Worm (Caenorhabditis elegans): ENCODE data around the gene F29F11.20.

Gene F29F11.20

DNA sequence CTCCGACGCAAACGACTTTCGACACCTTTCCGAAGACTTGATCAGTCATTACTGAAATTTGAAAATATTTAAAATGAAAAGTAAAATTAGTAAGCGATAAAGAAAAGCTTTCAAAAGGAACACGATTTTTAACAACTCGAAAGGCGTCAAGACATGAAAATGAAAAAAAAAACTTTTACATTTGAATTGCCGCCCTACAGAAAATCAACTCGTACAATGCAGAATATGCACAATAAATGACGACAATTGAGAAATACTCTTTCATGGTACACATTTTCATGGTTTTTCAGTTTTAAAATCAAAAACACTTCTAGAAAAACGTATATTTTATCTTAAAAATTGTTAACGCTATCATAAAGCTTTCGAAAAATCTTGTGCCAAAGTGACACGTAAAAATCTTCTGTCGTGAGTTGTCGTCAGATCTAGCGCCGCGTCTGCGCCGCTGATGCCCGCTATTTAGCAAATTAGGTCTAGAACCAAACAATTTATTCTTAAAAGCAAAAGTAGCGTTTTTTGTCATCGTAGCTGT, 26.2 kb upstream of the F29F11.20 start, which contains the start of gene sqv-4:
TSS of gene sqv-4 (minus strand) at position 51 of the 529 bp plus-strand sequence.
- TF ChIP-seq mdt-29 (GFP tag; IDR thresholded peaks at IDR 0.05) (no peak), lim-7 (GFP tag; IDR thresholded peaks at IDR 0.05) (no peak), dmd-6 (GFP tag; IDR thresholded peaks at IDR 0.05) (no peak), T20F7.1 (GFP tag; optimal IDR thresholded peaks at IDR 0.05) (peak; percentile 36), aha-1 (tag) (peak; percentile 86), hlh-30 (tag; optimal IDR thresholded peaks at IDR 0.05; ENCODE audit: insufficient read depth) (no peak), ceh-20 (GFP tag; IDR thresholded peaks at IDR 0.05) (no peak), lin-13 (GFP tag; optimal IDR thresholded peaks at IDR 0.05) (no peak), nhr-102 (tag; optimal IDR thresholded peaks at IDR 0.05) (no peak), tra-1 (GFP tag; IDR thresholded peaks at IDR 0.05) (no peak), F44E2.7 (GFP tag; IDR thresholded peaks at IDR 0.05) (no peak), ceh-62 (tag; optimal IDR thresholded peaks at IDR 0.05) (no peak), dve-1 (tag; optimal IDR thresholded peaks at IDR 0.05; ENCODE audit: insufficient read depth) (peak; percentile 26), lsy-2 (tag; optimal IDR thresholded peaks at IDR 0.05) (peak in 1 of 2 experiments; percentile 33), daf-16 (GFP tag; optimal IDR thresholded peaks at IDR 0.05) (no peak), daf-16 (tag; optimal IDR thresholded peaks at IDR 0.05) (peak; percentile 7), dpl-1 (GFP tag; optimal IDR thresholded peaks at IDR 0.05) (peak; percentile 77), madf-5 (GFP tag; IDR thresholded peaks at IDR 0.05) (no peak), unc-62 (GFP tag; optimal IDR thresholded peaks at IDR 0.05 in 1 of 2) (no peak), unc-62 (tag; optimal IDR thresholded peaks at IDR 0.05) (no peak), rbr-2 (tag; optimal IDR thresholded peaks at IDR 0.05) (peak; percentile 4), sdz-12 (GFP tag; optimal IDR thresholded peaks at IDR 0.05) (no peak), mxl-2 (GFP tag; conservative IDR thresholded peaks at IDR 0.05) (no peak), egl-27 (tag; optimal IDR thresholded peaks at IDR 0.05) (no peak), nhr-237 (tag; optimal IDR thresholded peaks at IDR 0.05) (no peak), ZK337.2 (GFP tag; IDR thresholded peaks at IDR 0.05) (no peak), nhr-41 (GFP tag; IDR thresholded peaks at IDR 0.05) (no peak), egl-43 (GFP tag; IDR thresholded peaks at IDR 0.05) (no peak), nhr-28 (tag; optimal IDR thresholded peaks at IDR 0.05) (no peak), ceh-28 (tag; optimal IDR thresholded peaks at IDR 0.05) (no peak), lir-3 (tag; optimal IDR thresholded peaks at IDR 0.05) (no peak), T26A8.4 (GFP tag; IDR thresholded peaks at IDR 0.05) (no peak), nhr-48 (tag; optimal IDR thresholded peaks at IDR 0.05) (no peak)

DNA sequence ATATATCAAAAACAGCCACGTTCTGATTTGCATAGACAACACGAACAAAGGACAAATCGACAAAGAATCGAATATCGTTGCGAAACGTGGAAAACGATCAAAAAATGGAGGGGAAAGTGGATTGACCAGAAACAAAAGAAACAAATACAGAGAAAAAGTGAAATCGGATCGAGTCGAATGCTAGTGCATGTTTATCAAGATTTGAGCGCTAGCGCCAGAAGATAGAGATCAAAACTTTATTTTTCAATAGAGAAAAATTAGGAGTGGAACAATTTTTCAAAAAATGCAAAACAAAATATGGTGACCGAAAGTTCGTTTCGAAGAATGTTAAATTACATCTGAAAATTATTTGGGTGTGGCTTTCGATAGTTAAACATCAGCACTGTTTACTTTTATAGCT, 25.7 kb upstream of the F29F11.20 start:
- no peak for TF ChIP-seq nhr-11 (tag; optimal IDR thresholded peaks at IDR 0.05)
- TF ChIP-seq saeg-2 (GFP tag; IDR thresholded peaks at IDR 0.05), result no peak
- no peak for TF ChIP-seq mdl-1 (tag; optimal IDR thresholded peaks at IDR 0.05)
- no peak for TF ChIP-seq lin-13 (GFP tag; optimal IDR thresholded peaks at IDR 0.05)
- TF ChIP-seq nhr-237 (tag; optimal IDR thresholded peaks at IDR 0.05), result no peak
- no peak for TF ChIP-seq F49E8.2 (tag; optimal IDR thresholded peaks at IDR 0.05; ENCODE audit: borderline replicate concordance)
- no peak for TF ChIP-seq ceh-32 (tag; optimal IDR thresholded peaks at IDR 0.05; ENCODE audit: poor library complexity)
- TF ChIP-seq mxl-2 (GFP tag; conservative IDR thresholded peaks at IDR 0.05), result no peak

- no peak for TF ChIP-seq hlh-30 (tag; optimal IDR thresholded peaks at IDR 0.05; ENCODE audit: insufficient read depth)
- no peak for TF ChIP-seq nhr-10 (tag; optimal IDR thresholded peaks at IDR 0.05)
- no peak for TF ChIP-seq nhr-11 (tag; optimal IDR thresholded peaks at IDR 0.05)
- TF ChIP-seq unc-62 (GFP tag; optimal IDR thresholded peaks at IDR 0.05 in 1 of 2), result peak in 1 of 2 experiments; percentile 31
- no peak for TF ChIP-seq unc-62 (tag; optimal IDR thresholded peaks at IDR 0.05)
Measured at ce11 chrV:10664271-10664670, 23.4 kb upstream of the F29F11.20 start.
